Worm (Caenorhabditis elegans) whole organism, L1 larva: ENCODE measurements around the gene lgc-25.

ENCODE experiments used
- C16A3.4 ChIP-seq: fragments of 150-350 bp; optimal IDR thresholded peaks from 2 replicates; lab custom pipeline; 2014; ENCODE audit warnings: missing biosample characterization, missing genetic modification characterization
- F16B12.6 ChIP-seq: fragments of 150-350 bp; optimal IDR thresholded peaks from 2 replicates; lab custom pipeline; 2014; ENCODE audit warnings: missing biosample characterization, missing genetic modification characterization
- blmp-1 ChIP-seq: fragments of 150-350 bp; optimal IDR thresholded peaks from 2 replicates; lab custom pipeline; 2014; ENCODE audit warnings: missing biosample characterization, missing genetic modification characterization
- ceh-8 ChIP-seq: fragments of 200-800 bp; sonication (Bioruptor generic); optimal IDR thresholded peaks from 2 replicates; lab custom pipeline; 2018; ENCODE audit warnings: mild to moderate bottlenecking, missing genetic modification characterization, moderate library complexity, missing compliant biosample characterization
- ceh-82 ChIP-seq, 3 experiments: fragments of 150-350 bp in 1 of 3; sonication (generic microtip) in 2 of 3; optimal IDR thresholded peaks; 2 replicates each; lab custom pipeline; 2014 to 2017; ENCODE audit warnings: missing biosample characterization in 3 of 3, missing genetic modification characterization in 3 of 3
- ceh-90 ChIP-seq: sonication (generic microtip); optimal IDR thresholded peaks from 2 replicates; lab custom pipeline; 2016; ENCODE audit warnings: missing genetic modification characterization, missing compliant biosample characterization
- dpl-1 ChIP-seq, 3 experiments: fragments of 150-350 bp in 2 of 3; sonication (generic microtip) in 1 of 3; optimal IDR thresholded peaks; 2 replicates each; lab custom pipeline; 2014 to 2017; ENCODE audit warnings: missing biosample characterization in 3 of 3, missing genetic modification characterization in 3 of 3, missing genetic modification reagents in 3 of 3
- dsc-1 ChIP-seq: sonication (generic microtip); optimal IDR thresholded peaks from 2 replicates; lab custom pipeline; 2016; ENCODE audit warnings: mild to moderate bottlenecking, missing genetic modification characterization, missing compliant biosample characterization
- efl-3 ChIP-seq: fragments of 200-800 bp; sonication (Bioruptor generic); optimal IDR thresholded peaks from 2 replicates; lab custom pipeline; 2018; ENCODE audit warnings: mild to moderate bottlenecking, missing genetic modification characterization, missing compliant biosample characterization
- elt-2 ChIP-seq: sonication (generic microtip); optimal IDR thresholded peaks from 2 replicates; lab custom pipeline; 2016; ENCODE audit warnings: missing genetic modification characterization, mild to moderate bottlenecking, inconsistent platforms, missing compliant biosample characterization, missing genetic modification reagents
- elt-3 ChIP-seq, 6 experiments: fragments of 150-350 bp in 1 of 6; sonication (generic microtip); optimal IDR thresholded peaks; 2 replicates each; lab custom pipeline; 2017 to 2018; ENCODE audit warnings: missing biosample characterization in 6 of 6, missing genetic modification characterization in 6 of 6, inconsistent platforms in 1 of 6
- ets-5 ChIP-seq: fragments of 200-800 bp; sonication (Bioruptor generic); IDR thresholded peaks from 2 replicates; pipeline ENCODE4 v1.3.6; 2022; ENCODE audit warnings: missing genetic modification characterization, missing compliant biosample characterization
- fkh-10 ChIP-seq: sonication (generic microtip); optimal IDR thresholded peaks from 2 replicates; lab custom pipeline; 2017; ENCODE audit warnings: missing biosample characterization, missing genetic modification reagents, missing genetic modification characterization
- fkh-8 ChIP-seq: sonication (generic microtip); optimal IDR thresholded peaks from 2 replicates; lab custom pipeline; 2016; ENCODE audit warnings: mild to moderate bottlenecking, missing genetic modification characterization, missing compliant biosample characterization
- fos-1 ChIP-seq: fragments of 150-350 bp; optimal IDR thresholded peaks from 2 replicates; lab custom pipeline; 2014; ENCODE audit warnings: missing biosample characterization, missing genetic modification characterization
- grh-1 ChIP-seq: fragments of 200-800 bp; sonication (Bioruptor generic); IDR thresholded peaks from 2 replicates; pipeline ENCODE4 v1.3.6; 2022; ENCODE audit warnings: missing genetic modification reagents, missing genetic modification characterization, missing compliant biosample characterization
- hpl-2 ChIP-seq: fragments of 150-350 bp; optimal IDR thresholded peaks from 2 replicates; lab custom pipeline; 2014; ENCODE audit warnings: missing biosample characterization, missing genetic modification reagents, missing genetic modification characterization
- irx-1 ChIP-seq: sonication (generic microtip); optimal IDR thresholded peaks from 2 replicates; lab custom pipeline; 2016; ENCODE audit warnings: missing genetic modification characterization, missing compliant biosample characterization
- isw-1 ChIP-seq: fragments of 200-800 bp; sonication (Bioruptor generic); IDR thresholded peaks from 2 replicates; pipeline ENCODE4 v1.3.6; 2022; ENCODE audit warnings: missing genetic modification characterization, missing compliant biosample characterization
- lin-13 ChIP-seq: fragments of 150-350 bp; optimal IDR thresholded peaks from 2 replicates; lab custom pipeline; 2014; ENCODE audit warnings: missing biosample characterization, missing genetic modification reagents, missing genetic modification characterization
- lin-35 ChIP-seq, 2 experiments: fragments of 150-350 bp; optimal IDR thresholded peaks; 2 replicates each; lab custom pipeline; 2014; ENCODE audit warnings: missing biosample characterization in 2 of 2, missing genetic modification characterization in 2 of 2, missing genetic modification reagents in 2 of 2
- lin-39 ChIP-seq: fragments of 150-350 bp; optimal IDR thresholded peaks from 2 replicates; lab custom pipeline; 2014; ENCODE audit warnings: missing biosample characterization, missing genetic modification reagents, missing genetic modification characterization
- lir-3 ChIP-seq: sonication (generic microtip); optimal IDR thresholded peaks from 2 replicates; lab custom pipeline; 2016; ENCODE audit warnings: mild to moderate bottlenecking, missing genetic modification characterization, moderate library complexity, missing compliant biosample characterization; ENCODE audit not compliant: poor library complexity
- mab-9 ChIP-seq: fragments of 200-800 bp; sonication (Bioruptor generic); IDR thresholded peaks from 2 replicates; pipeline ENCODE4 v1.3.6; 2022; ENCODE audit warnings: missing genetic modification reagents, missing genetic modification characterization, missing compliant biosample characterization
- mdl-1 ChIP-seq, 2 experiments: fragments of 150-350 bp; optimal IDR thresholded peaks; 2 replicates each; lab custom pipeline; 2014 to 2017; ENCODE audit warnings: missing biosample characterization in 2 of 2, missing genetic modification characterization in 2 of 2, inconsistent platforms in 1 of 2
- mep-1 ChIP-seq: fragments of 150-350 bp; optimal IDR thresholded peaks from 2 replicates; lab custom pipeline; 2014; ENCODE audit warnings: missing biosample characterization, missing genetic modification characterization
- nhr-19 ChIP-seq: fragments of 200-800 bp; sonication (Bioruptor generic); conservative IDR thresholded peaks from 2 replicates; pipeline ENCODE4 v1.3.6; 2022; ENCODE audit warnings: missing genetic modification characterization, missing compliant biosample characterization
- nhr-20 ChIP-seq: sonication (generic microtip); optimal IDR thresholded peaks from 2 replicates; lab custom pipeline; 2016; ENCODE audit warnings: mild to moderate bottlenecking, missing genetic modification characterization, missing compliant biosample characterization
- nhr-28 ChIP-seq: fragments of 150-350 bp; optimal IDR thresholded peaks from 2 replicates; lab custom pipeline; 2014; ENCODE audit warnings: missing biosample characterization, missing genetic modification characterization
- nhr-47 ChIP-seq: sonication (generic microtip); optimal IDR thresholded peaks from 2 replicates; lab custom pipeline; 2016; ENCODE audit warnings: mild to moderate bottlenecking, missing genetic modification characterization, moderate library complexity, missing compliant biosample characterization
- nhr-71 ChIP-seq: sonication (generic microtip); optimal IDR thresholded peaks from 2 replicates; lab custom pipeline; 2016; ENCODE audit warnings: mild to moderate bottlenecking, missing genetic modification characterization, moderate library complexity, missing compliant biosample characterization
- nhr-77 ChIP-seq: fragments of 150-350 bp; optimal IDR thresholded peaks from 2 replicates; lab custom pipeline; 2014; ENCODE audit warnings: missing biosample characterization, missing genetic modification characterization
- nhr-90 ChIP-seq: sonication (generic microtip); optimal IDR thresholded peaks from 2 replicates; lab custom pipeline; 2016; ENCODE audit warnings: mild to moderate bottlenecking, missing genetic modification characterization, missing compliant biosample characterization; ENCODE audit not compliant: poor library complexity
- pax-3 ChIP-seq: fragments of 200-800 bp; sonication (Bioruptor generic); optimal IDR thresholded peaks from 2 replicates; lab custom pipeline; 2018; ENCODE audit warnings: mild to moderate bottlenecking, missing genetic modification characterization, moderate library complexity, missing compliant biosample characterization
- snu-23 ChIP-seq: sonication (generic microtip); optimal IDR thresholded peaks from 2 replicates; lab custom pipeline; 2016; ENCODE audit warnings: missing genetic modification characterization, missing compliant biosample characterization
- swsn-7 ChIP-seq: sonication (generic microtip); optimal IDR thresholded peaks from 2 replicates; lab custom pipeline; 2016; ENCODE audit warnings: missing genetic modification characterization, missing compliant biosample characterization
- tbx-2 ChIP-seq: sonication (generic microtip); optimal IDR thresholded peaks from 2 replicates; lab custom pipeline; 2016; ENCODE audit warnings: missing genetic modification characterization, missing compliant biosample characterization
- unc-98 ChIP-seq: fragments of 200-800 bp; sonication (Bioruptor generic); IDR thresholded peaks from 2 replicates; pipeline ENCODE4 v1.3.6; 2022; ENCODE audit warnings: missing genetic modification characterization, missing compliant biosample characterization
- xbp-1 ChIP-seq: sonication (generic microtip); optimal IDR thresholded peaks from 2 replicates; lab custom pipeline; 2016; ENCODE audit warnings: missing genetic modification characterization, missing compliant biosample characterization
- zag-1 ChIP-seq: fragments of 150-350 bp; optimal IDR thresholded peaks from 2 replicates; lab custom pipeline; 2014; ENCODE audit warnings: missing biosample characterization, missing genetic modification characterization
- zip-4 ChIP-seq: fragments of 200-800 bp; sonication (Bioruptor generic); optimal IDR thresholded peaks from 2 replicates; lab custom pipeline; 2018; ENCODE audit warnings: mild to moderate bottlenecking, missing genetic modification characterization, moderate library complexity, missing compliant biosample characterization
- ztf-11 ChIP-seq, 2 experiments: sonication (generic microtip); optimal IDR thresholded peaks; 2 replicates each; lab custom pipeline; 2016 to 2017; ENCODE audit warnings: missing genetic modification characterization in 2 of 2, missing biosample characterization in 1 of 2, missing compliant biosample characterization in 1 of 2

The lgc-25 gene

DNA sequence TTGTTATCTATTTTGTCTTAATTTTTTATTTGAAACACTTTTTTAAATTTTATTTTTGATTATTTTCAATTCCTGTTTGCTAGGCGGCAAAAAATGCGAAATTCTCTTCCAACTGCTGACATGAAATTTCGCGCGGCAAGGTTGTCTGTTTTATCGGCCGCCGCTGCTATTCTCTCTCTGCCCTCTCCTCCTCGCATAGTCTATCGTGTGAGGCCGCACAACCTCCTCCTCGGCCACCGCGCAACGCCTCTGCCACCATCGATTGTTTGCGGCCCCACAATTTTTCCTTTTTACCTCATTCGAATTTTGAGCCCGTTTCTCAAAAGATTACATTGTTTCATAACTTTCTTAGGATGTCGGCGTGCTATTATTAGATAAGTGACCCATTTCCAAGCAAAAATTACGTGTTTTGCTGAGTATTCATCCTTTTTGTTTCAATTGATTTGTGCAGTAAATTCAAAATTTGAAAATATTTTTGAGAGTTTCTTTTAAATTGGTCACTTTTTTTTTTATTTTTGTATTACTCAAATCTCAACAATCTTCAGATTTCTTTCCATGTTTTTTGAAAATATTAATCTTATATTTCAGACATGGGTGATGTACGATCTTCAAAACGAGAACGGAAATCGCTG, 34.1 kb downstream of the lgc-25 start, which contains the start of gene F28H6.4 (continued):
- TF ChIP-seq lin-13 (GFP tag; lab: Kevin White, UChicago) (peak; percentile 4), ceh-82 (tag; optimal IDR thresholded peaks at IDR 0.05; lab: Kevin White, UChicago) (peak in 1 of 3 experiments; percentile 25), swsn-7 (tag; lab: Kevin White, UChicago) (peak; percentile 9), dpl-1 (GFP tag; optimal IDR thresholded peaks at IDR 0.05; lab: Kevin White, UChicago) (peak in 2 of 3 experiments; percentile 10 to 20), zip-4 (no peak), ceh-8 (GFP tag; lab: Kevin White, UChicago) (no peak), fkh-8 (peak; percentile 20)
- TF ChIP-seq, all 84 proteins: peak for 16

DNA sequence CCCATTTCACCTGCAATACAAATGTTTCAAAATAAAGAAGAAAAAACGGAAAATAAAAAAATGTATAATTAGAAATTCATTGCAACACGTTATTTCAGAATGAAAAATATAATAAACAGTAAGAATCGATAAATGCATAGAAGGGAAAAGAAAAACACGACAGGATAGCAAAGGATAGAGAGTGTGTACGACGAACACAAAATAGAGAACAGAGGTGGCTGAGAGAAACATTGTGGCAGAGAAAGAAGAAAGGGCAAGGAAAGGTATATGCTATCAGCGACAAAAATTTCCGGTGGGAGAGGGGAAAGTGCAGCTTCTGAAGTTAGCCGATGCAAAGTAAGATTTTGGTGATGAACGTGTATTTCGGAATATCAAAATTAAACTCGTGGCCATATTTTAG, 35.7 kb downstream of the lgc-25 start, which contains the start of gene F28H6.6:
Gene F28H6.6, minus strand, starts transcription at position 10 of the 400 bp plus-strand sequence.
- TF ChIP-seq isw-1 (GFP tag; lab: Robert Waterston, UW) (no peak), blmp-1 (tag; lab: Kevin White, UChicago) (peak; percentile 87), unc-98 (GFP tag; lab: Robert Waterston, UW) (no peak)

DNA sequence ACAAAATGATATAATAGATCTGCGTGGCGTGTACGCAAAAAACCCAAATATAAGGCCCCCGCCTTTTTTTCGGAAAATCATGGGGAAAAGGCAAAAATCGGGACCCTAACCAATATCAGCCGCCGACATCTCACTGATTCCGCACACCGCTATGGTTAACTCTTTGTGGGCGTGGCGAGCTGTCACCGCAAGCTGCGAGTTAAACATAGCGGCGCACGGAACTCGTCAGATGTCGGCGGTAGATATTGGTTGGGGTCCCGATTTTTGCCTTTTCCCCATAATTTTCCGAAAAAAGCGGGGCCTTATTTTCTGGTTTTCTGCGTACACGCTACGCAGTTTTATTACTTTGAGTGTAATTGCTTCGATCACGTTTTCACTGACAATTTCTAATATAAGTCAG, 42.8 kb downstream of the lgc-25 start:
- TF ChIP-seq efl-3 (GFP tag; lab: Kevin White, UChicago) (no peak), hpl-2 (no peak), ztf-11 (tag; optimal IDR thresholded peaks at IDR 0.05; lab: Kevin White, UChicago) (no peak), zag-1 (tag; lab: Kevin White, UChicago) (no peak), ets-5 (GFP tag; lab: Robert Waterston, UW) (0 out of 2 replicates have a peak, but pooled peaks have one; percentile 71), irx-1 (tag; lab: Kevin White, UChicago) (no peak), mep-1 (tag; lab: Kevin White, UChicago) (no peak), lir-3 (tag; lab: Kevin White, UChicago) (no peak), mab-9 (GFP tag; lab: Robert Waterston, UW) (no peak)

DNA sequence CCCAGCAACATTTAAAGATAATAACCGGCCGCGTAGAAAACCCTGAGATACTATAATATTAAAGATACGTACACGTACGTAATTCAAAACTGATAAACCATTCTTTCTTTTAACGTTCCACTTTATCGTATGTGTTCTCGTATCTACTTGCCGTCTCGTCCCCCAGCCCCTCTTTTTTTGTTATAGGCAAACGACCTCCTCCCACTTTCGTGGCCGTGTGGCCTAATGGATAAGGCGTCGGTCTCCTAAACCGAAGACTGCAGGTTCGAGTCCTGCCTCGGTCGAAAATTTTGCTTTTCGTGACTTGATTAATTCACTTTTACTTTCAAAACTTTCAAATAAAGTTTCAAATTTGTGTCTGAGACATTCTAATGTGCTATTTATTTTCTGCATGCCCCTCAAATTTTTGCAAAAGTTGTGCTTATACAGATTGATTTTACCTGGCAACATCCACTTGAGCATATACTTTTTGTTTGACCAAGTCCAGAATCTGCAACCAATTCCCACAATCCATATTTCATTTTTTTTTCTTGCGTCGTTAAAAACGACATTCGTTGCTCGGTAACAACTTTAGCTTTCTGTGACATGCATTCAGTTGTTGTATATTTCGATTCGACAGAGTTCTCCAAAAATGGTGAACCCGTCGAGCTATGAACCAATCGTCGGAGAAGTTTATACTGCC, 45.9 kb downstream of the lgc-25 start, which contains the start of gene F28H6.7:
Gene F28H6.7, plus strand, starts transcription at position 632 of the 682 bp plus-strand sequence.
- TF ChIP-seq fos-1 (tag; lab: Kevin White, UChicago) (peak; percentile 9), elt-3 (tag; optimal IDR thresholded peaks at IDR 0.05; lab: Kevin White, UChicago) (peak in 1 of 6 experiments; percentile 24), ceh-90 (tag; lab: Kevin White, UChicago) (no peak), C16A3.4 (peak; percentile 23), swsn-7 (tag; lab: Kevin White, UChicago) (peak; percentile 27), mdl-1 (tag; optimal IDR thresholded peaks at IDR 0.05; lab: Kevin White, UChicago) (peak in 1 of 2 experiments; percentile 16), lin-39 (tag; lab: Kevin White, UChicago) (no peak), lin-35 (GFP tag; optimal IDR thresholded peaks at IDR 0.05; lab: Kevin White, UChicago) (peak in 1 of 2 experiments; percentile 70), mep-1 (tag; lab: Kevin White, UChicago) (no peak), xbp-1 (tag; lab: Kevin White, UChicago) (peak; percentile 24), dsc-1 (tag; lab: Kevin White, UChicago) (peak; percentile 43), ztf-11 (tag; optimal IDR thresholded peaks at IDR 0.05; lab: Kevin White, UChicago) (peak in 1 of 2 experiments; percentile 8), tbx-2 (tag; lab: Kevin White, UChicago) (peak; percentile 29), elt-2 (tag; lab: Kevin White, UChicago) (peak; percentile 36), fkh-10 (GFP tag; lab: Kevin White, UChicago) (peak; percentile 10), ceh-82 (tag; optimal IDR thresholded peaks at IDR 0.05; lab: Kevin White, UChicago) (no peak), snu-23 (GFP tag; lab: Kevin White, UChicago) (peak; percentile 64), fkh-8 (no peak), F16B12.6 (tag; lab: Kevin White, UChicago) (no peak), nhr-20 (tag; lab: Kevin White, UChicago) (peak; percentile 41), nhr-77 (tag; lab: Kevin White, UChicago) (peak; percentile 28), dpl-1 (GFP tag; optimal IDR thresholded peaks at IDR 0.05; lab: Kevin White, UChicago) (peak in 2 of 3 experiments; percentile 4 to 15), nhr-19 (GFP tag; lab: Robert Waterston, UW) (peak; percentile 34; the same call in 1 of the 2 replicates), nhr-28 (no peak), nhr-47 (tag; lab: Kevin White, UChicago) (peak; percentile 37), grh-1 (GFP tag; lab: Robert Waterston, UW) (peak; percentile 13; the same call in 1 of the 2 replicates), pax-3 (tag; lab: Kevin White, UChicago) (peak; percentile 8), blmp-1 (tag; lab: Kevin White, UChicago) (peak; percentile 44), nhr-90 (tag; lab: Kevin White, UChicago) (peak; percentile 51), nhr-71 (tag; lab: Kevin White, UChicago) (peak; percentile 49)
